Worm (Caenorhabditis elegans) whole organism, L2 larva: ENCODE results near the gene R12C12.7.

Source experiments
- Y55F3AM.14 ChIP-seq: fragments of 200-800 bp; sonication (Bioruptor generic); optimal IDR thresholded peaks from 2 replicates; lab custom pipeline; 2018; ENCODE audit warnings: mild to moderate bottlenecking, missing genetic modification characterization, missing compliant biosample characterization
- aly-2 ChIP-seq: fragments of 150-350 bp; optimal IDR thresholded peaks from 2 replicates; lab custom pipeline; 2014; ENCODE audit warnings: missing biosample characterization, missing genetic modification characterization
- ama-1 ChIP-seq: fragments of 150-350 bp; optimal IDR thresholded peaks from 2 replicates; lab custom pipeline; 2018; ENCODE audit warnings: inconsistent platforms
- lin-13 ChIP-seq: fragments of 150-350 bp; optimal IDR thresholded peaks from 2 replicates; lab custom pipeline; 2014; ENCODE audit warnings: missing biosample characterization, missing genetic modification reagents, missing genetic modification characterization
- lsy-2 ChIP-seq, 2 experiments: fragments of 150-350 bp in 1 of 2; sonication (generic microtip) in 1 of 2; optimal IDR thresholded peaks; 2 replicates each; lab custom pipeline; 2014 to 2017; ENCODE audit warnings: missing biosample characterization in 2 of 2, missing genetic modification characterization in 2 of 2
- mdl-1 ChIP-seq, 2 experiments: fragments of 150-350 bp in 1 of 2; sonication (generic microtip) in 1 of 2; optimal IDR thresholded peaks; 2 replicates each; lab custom pipeline; 2017; ENCODE audit warnings: missing biosample characterization in 2 of 2, missing genetic modification characterization in 2 of 2
- nhr-21 ChIP-seq: fragments of 150-350 bp; optimal IDR thresholded peaks from 2 replicates; lab custom pipeline; 2014; ENCODE audit warnings: missing biosample characterization, missing genetic modification characterization
- nhr-237 ChIP-seq: fragments of 150-350 bp; optimal IDR thresholded peaks from 2 replicates; lab custom pipeline; 2014; ENCODE audit warnings: missing biosample characterization, missing genetic modification characterization
- nhr-6 ChIP-seq: fragments of 150-350 bp; optimal IDR thresholded peaks from 2 replicates; lab custom pipeline; 2014; ENCODE audit warnings: missing biosample characterization, missing genetic modification characterization
- sem-4 ChIP-seq: fragments of 150-350 bp; optimal IDR thresholded peaks from 2 replicates; lab custom pipeline; 2014; ENCODE audit warnings: missing biosample characterization, missing genetic modification reagents, missing genetic modification characterization
- unc-62 ChIP-seq: fragments of 150-350 bp; optimal IDR thresholded peaks from 2 replicates; lab custom pipeline; 2014; ENCODE audit warnings: missing biosample characterization, missing genetic modification reagents, missing genetic modification characterization
- zag-1 ChIP-seq: fragments of 150-350 bp; optimal IDR thresholded peaks from 2 replicates; lab custom pipeline; 2014; ENCODE audit warnings: missing biosample characterization, missing genetic modification characterization
- ztf-11 ChIP-seq: sonication (generic microtip); optimal IDR thresholded peaks from 2 replicates; lab custom pipeline; 2017; ENCODE audit warnings: missing biosample characterization, missing genetic modification characterization
- ztf-4 ChIP-seq: fragments of 150-350 bp; optimal IDR thresholded peaks from 2 replicates; lab custom pipeline; 2014; ENCODE audit warnings: missing biosample characterization, missing genetic modification characterization

DNA sequence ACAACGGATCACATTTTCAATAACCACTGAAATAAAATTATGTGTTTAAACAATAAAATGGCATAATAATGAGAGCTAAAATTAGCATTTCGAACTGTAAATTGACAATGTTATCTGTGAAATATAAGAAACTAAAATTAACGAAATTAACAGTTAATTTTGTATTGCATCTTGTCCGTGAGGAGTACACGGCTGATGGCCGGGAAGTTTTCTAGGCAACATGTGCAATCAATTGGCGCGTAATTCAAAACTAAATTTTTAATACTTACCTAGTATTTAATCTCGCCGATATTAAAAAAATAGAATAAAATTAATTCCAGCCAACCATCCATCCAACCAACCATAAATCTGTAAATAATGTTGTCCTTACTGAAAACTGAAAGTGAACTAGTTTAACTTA lies 5.7 kb upstream of the R12C12.7 start:
- TF ChIP-seq unc-62 (GFP tag; lab: Kevin White, UChicago) (no peak), ztf-4 (peak; percentile 43), ztf-11 (tag; lab: Kevin White, UChicago) (no peak), zag-1 (peak; percentile 4), mdl-1 (tag; optimal IDR thresholded peaks at IDR 0.05; lab: Kevin White, UChicago) (no peak), lin-13 (GFP tag; lab: Kevin White, UChicago) (peak; percentile 71), ama-1 (no peak), lsy-2 (tag; optimal IDR thresholded peaks at IDR 0.05; lab: Kevin White, UChicago) (peak; percentile 77 to 91), nhr-237 (tag; lab: Kevin White, UChicago) (no peak), nhr-21 (tag; lab: Kevin White, UChicago) (peak; percentile 79), Y55F3AM.14 (GFP tag; lab: Kevin White, UChicago) (no peak), sem-4 (peak; percentile 59), nhr-6 (tag; lab: Kevin White, UChicago) (peak; percentile 72), aly-2 (tag; lab: Kevin White, UChicago) (no peak)
